Worm (Caenorhabditis elegans): ENCODE measurements around the gene Y110A2AL.1.

The Y110A2AL.1 gene

ce11 chrII:2923617-2924016, 48.7 kb downstream of the Y110A2AL.1 start, which contains the start of gene ZK355.2:
Gene ZK355.2, plus strand, starts transcription at chrII:2923917.
- TF ChIP-seq dpl-1 (GFP tag; optimal IDR thresholded peaks at IDR 0.05) (no peak), pqm-1 (tag; optimal IDR thresholded peaks at IDR 0.05) (peak; percentile 50)

DNA sequence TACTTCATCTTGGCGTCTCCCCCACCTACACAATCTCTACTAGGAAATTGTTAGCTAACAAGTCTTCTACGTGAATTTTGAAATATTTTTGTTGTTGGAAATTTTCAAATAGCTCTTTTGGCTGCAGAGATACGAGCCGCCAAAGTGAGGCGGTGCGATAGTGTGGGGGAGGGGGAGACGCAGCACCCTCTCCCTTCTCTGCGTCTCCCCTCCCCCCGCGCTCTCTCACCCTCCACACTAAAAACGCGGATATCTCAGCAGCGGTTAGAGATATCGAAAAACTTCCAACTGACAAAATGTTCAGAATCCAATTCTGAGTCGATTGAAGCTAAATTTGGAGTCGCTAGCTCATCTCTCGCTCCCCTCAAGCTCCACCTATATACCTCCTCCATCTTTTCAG, 50.1 kb downstream of the Y110A2AL.1 start:
- TF ChIP-seq rnt-1 (tag; optimal IDR thresholded peaks at IDR 0.05) (no peak), efl-1 (optimal IDR thresholded peaks at IDR 0.05) (no peak), efl-1 (GFP tag; optimal IDR thresholded peaks at IDR 0.05 in 1 of 2) (peak in 1 of 2 experiments; percentile 18)

- TF ChIP-seq nhr-19 (GFP tag; conservative IDR thresholded peaks at IDR 0.05) = no peak
- no peak for TF ChIP-seq isw-1 (GFP tag; IDR thresholded peaks at IDR 0.05)
- no peak for TF ChIP-seq efl-1 (optimal IDR thresholded peaks at IDR 0.05)
- TF ChIP-seq efl-1 (GFP tag; optimal IDR thresholded peaks at IDR 0.05 in 1 of 2) = peak in 1 of 2 experiments; percentile 51
Measured at ce11 chrII:2925806-2926558, 51.1 kb downstream of the Y110A2AL.1 start.
